Fruit fly (Drosophila melanogaster) whole organism: ENCODE results near the gene CG17778.

Experiments
- Dll ChIP-seq: fragments of >200 bp; optimal IDR thresholded peaks from 2 replicates; lab custom pipeline; 2017
- EcR ChIP-seq, 2 experiments: fragments of >200 bp; optimal IDR thresholded peaks; 2 replicates each; lab custom pipeline; 2017; ENCODE audit warnings: missing biosample characterization in 2 of 2, missing genetic modification characterization in 2 of 2, missing genetic modification reagents in 2 of 2
- pan ChIP-seq: fragments of >200 bp; optimal IDR thresholded peaks from 2 replicates; lab custom pipeline; 2017
- psq ChIP-seq: fragments of >200 bp; optimal IDR thresholded peaks from 2 replicates; lab custom pipeline; 2017

DNA sequence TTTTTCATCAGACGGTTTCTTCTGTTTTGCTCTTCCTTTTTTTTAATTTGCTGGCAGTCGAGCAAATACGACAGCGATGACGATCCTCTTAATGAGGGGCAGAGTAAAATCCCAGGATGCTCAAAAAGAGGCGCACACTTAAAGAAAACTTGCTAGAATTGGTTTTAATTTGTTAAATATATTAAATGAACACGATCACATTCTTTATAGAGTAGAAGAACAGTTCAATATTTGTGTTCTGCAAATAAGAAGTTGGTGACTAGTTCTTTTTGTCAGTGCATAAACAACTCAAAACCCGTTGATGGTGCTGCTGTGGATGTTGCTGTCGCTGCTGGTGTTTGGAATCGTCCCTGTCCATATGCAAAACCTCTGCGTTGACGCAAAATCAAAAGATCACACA lies 46.1 kb upstream of the CG17778 start:
- no peak for TF ChIP-seq pan (lab: Kevin White, UChicago)
- no peak for TF ChIP-seq EcR (GFP tag; optimal IDR thresholded peaks at IDR 0.05; lab: Kevin White, UChicago)
- TF ChIP-seq psq: no peak
- TF ChIP-seq Dll (lab: Kevin White, UChicago): no peak
